Fruit fly (Drosophila melanogaster) whole organism, embryonic: ENCODE results near the gene wam.

Experiments used
- Atf3 ChIP-seq: fragments of 200-800 bp; sonication (Bioruptor generic); optimal IDR thresholded peaks from 3 replicates; lab custom pipeline; 2016; ENCODE audit warnings: missing biosample characterization, missing genetic modification characterization
- Bgb ChIP-seq: fragments of 200-800 bp; sonication (Bioruptor generic); IDR thresholded peaks from 2 replicates; pipeline ENCODE4 v1.3.6; 2022; ENCODE audit warnings: missing biosample characterization, missing genetic modification characterization; ENCODE audit not compliant: partially characterized antibody
- CG11696 ChIP-seq: fragments of 200-800 bp; sonication (Bioruptor generic); IDR thresholded peaks from 2 replicates; pipeline ENCODE4 v1.3.6; 2022; ENCODE audit warnings: missing biosample characterization, missing genetic modification characterization
- CG12155 ChIP-seq: fragments of 200-800 bp; sonication (Bioruptor generic); optimal IDR thresholded peaks from 3 replicates; lab custom pipeline; 2016; ENCODE audit warnings: missing biosample characterization, missing genetic modification characterization
- CG13775 ChIP-seq: fragments of 200-800 bp; sonication (Bioruptor generic); optimal IDR thresholded peaks from 3 replicates; lab custom pipeline; 2017; ENCODE audit warnings: missing biosample characterization, mild to moderate bottlenecking, missing genetic modification characterization
- CG14710 ChIP-seq: fragments of 200-800 bp; sonication (Bioruptor generic); optimal IDR thresholded peaks from 3 replicates; lab custom pipeline; 2019; ENCODE audit warnings: missing biosample characterization, mild to moderate bottlenecking, missing genetic modification characterization, moderate library complexity
- CG1529 ChIP-seq: fragments of 200-800 bp; sonication (Bioruptor generic); optimal IDR thresholded peaks from 3 replicates; lab custom pipeline; 2018; ENCODE audit warnings: missing biosample characterization, missing genetic modification characterization
- CG1603 ChIP-seq: fragments of 200-800 bp; sonication (Bioruptor generic); optimal IDR thresholded peaks from 2 replicates; lab custom pipeline; 2019; ENCODE audit warnings: missing biosample characterization, mild to moderate bottlenecking, missing genetic modification characterization, moderate library complexity
- CG16863 ChIP-seq: fragments of 200-800 bp; sonication (Bioruptor generic); optimal IDR thresholded peaks from 3 replicates; lab custom pipeline; 2016; ENCODE audit warnings: missing biosample characterization, missing genetic modification characterization
- CG17568 ChIP-seq: fragments of 200-800 bp; sonication (Bioruptor generic); optimal IDR thresholded peaks from 2 replicates; lab custom pipeline; 2018; ENCODE audit warnings: missing biosample characterization, mild to moderate bottlenecking, missing genetic modification characterization, moderate library complexity
- CG1792 ChIP-seq: fragments of 200-800 bp; sonication (Bioruptor generic); optimal IDR thresholded peaks from 2 replicates; lab custom pipeline; 2016; ENCODE audit warnings: missing biosample characterization, missing genetic modification characterization
- CG2199 ChIP-seq: fragments of 200-800 bp; sonication (Bioruptor generic); IDR thresholded peaks from 3 replicates; pipeline ENCODE4 v1.3.6; 2022; ENCODE audit warnings: missing biosample characterization, missing genetic modification characterization
- CG2875 ChIP-seq: fragments of 200-800 bp; sonication (Bioruptor generic); optimal IDR thresholded peaks from 2 replicates; lab custom pipeline; 2017; ENCODE audit warnings: missing biosample characterization, mild to moderate bottlenecking, missing genetic modification characterization, missing genetic modification reagents
- CG30403 ChIP-seq: fragments of 200-800 bp; sonication (Bioruptor generic); optimal IDR thresholded peaks from 3 replicates; lab custom pipeline; 2016; ENCODE audit warnings: missing biosample characterization, missing genetic modification characterization
- CG4282 ChIP-seq: fragments of 200-800 bp; sonication (Bioruptor generic); optimal IDR thresholded peaks from 2 replicates; lab custom pipeline; 2016; ENCODE audit warnings: missing biosample characterization, missing genetic modification characterization
- CG4404 ChIP-seq: fragments of 200-800 bp; sonication (Bioruptor generic); IDR thresholded peaks from 2 replicates; pipeline ENCODE4 v1.3.6; 2022; ENCODE audit warnings: missing biosample characterization, missing genetic modification characterization
- Elba2 ChIP-seq: fragments of 200-800 bp; sonication (Bioruptor generic); optimal IDR thresholded peaks from 3 replicates; lab custom pipeline; 2016; ENCODE audit warnings: missing biosample characterization, missing genetic modification characterization
- MTF-1 ChIP-seq: fragments of 200-800 bp; sonication (Bioruptor generic); optimal IDR thresholded peaks from 2 replicates; lab custom pipeline; 2018; ENCODE audit warnings: missing biosample characterization, mild to moderate bottlenecking, missing genetic modification characterization, borderline replicate concordance
- Mes4 ChIP-seq: fragments of 200-800 bp; sonication (Bioruptor generic); optimal IDR thresholded peaks from 2 replicates; lab custom pipeline; 2016; ENCODE audit warnings: missing biosample characterization, missing genetic modification characterization
- NC2α ChIP-seq: fragments of 200-800 bp; sonication (Bioruptor generic); optimal IDR thresholded peaks from 2 replicates; lab custom pipeline; 2016; ENCODE audit warnings: missing biosample characterization, missing genetic modification characterization
- NC2β ChIP-seq: fragments of 200-800 bp; sonication (Bioruptor generic); optimal IDR thresholded peaks from 2 replicates; lab custom pipeline; 2016; ENCODE audit warnings: missing biosample characterization, missing genetic modification characterization
- PHDP ChIP-seq: fragments of 200-800 bp; sonication (Bioruptor generic); optimal IDR thresholded peaks from 3 replicates; lab custom pipeline; 2018; ENCODE audit warnings: missing biosample characterization, mild to moderate bottlenecking, missing genetic modification characterization, moderate library complexity
- Ssrp ChIP-seq: fragments of 200-800 bp; sonication (Bioruptor generic); optimal IDR thresholded peaks from 2 replicates; lab custom pipeline; 2018; ENCODE audit warnings: missing biosample characterization, mild to moderate bottlenecking, missing genetic modification characterization, moderate library complexity
- Xbp1 ChIP-seq: fragments of 200-800 bp; sonication (Bioruptor generic); optimal IDR thresholded peaks from 3 replicates; lab custom pipeline; 2016; ENCODE audit warnings: missing biosample characterization, mild to moderate bottlenecking, missing genetic modification characterization
- az2 ChIP-seq: fragments of 200-800 bp; sonication (Bioruptor generic); optimal IDR thresholded peaks from 3 replicates; lab custom pipeline; 2016; ENCODE audit warnings: missing biosample characterization, missing genetic modification characterization
- cg ChIP-seq: fragments of 200-800 bp; sonication (Bioruptor generic); optimal IDR thresholded peaks from 3 replicates; lab custom pipeline; 2019; ENCODE audit warnings: missing biosample characterization, mild to moderate bottlenecking, missing genetic modification characterization, moderate library complexity
- chn ChIP-seq: fragments of 200-800 bp; sonication (Bioruptor generic); optimal IDR thresholded peaks from 2 replicates; lab custom pipeline; 2016; ENCODE audit warnings: missing biosample characterization, missing genetic modification characterization
- crp ChIP-seq, 2 experiments: fragments of 200-800 bp; sonication (Bioruptor generic); optimal IDR thresholded peaks; 2 replicates in 1 of 2; 3 replicates in 1 of 2; lab custom pipeline; 2017; ENCODE audit warnings: missing biosample characterization in 2 of 2, missing genetic modification characterization in 2 of 2, mild to moderate bottlenecking in 1 of 2, moderate library complexity in 1 of 2
- dysf ChIP-seq: fragments of 200-800 bp; sonication (Bioruptor generic); IDR thresholded peaks from 3 replicates; pipeline ENCODE4 v1.3.6; 2022; ENCODE audit warnings: missing biosample characterization, missing genetic modification characterization
- eyg ChIP-seq: fragments of 200-800 bp; sonication (Bioruptor generic); optimal IDR thresholded peaks from 3 replicates; lab custom pipeline; 2016; ENCODE audit warnings: missing biosample characterization, missing genetic modification characterization
- fd102C ChIP-seq: fragments of 200-800 bp; sonication (Bioruptor generic); optimal IDR thresholded peaks from 2 replicates; lab custom pipeline; 2018; ENCODE audit warnings: missing biosample characterization, mild to moderate bottlenecking, missing genetic modification characterization, moderate library complexity
- fd64A ChIP-seq: fragments of 200-800 bp; sonication (Bioruptor generic); optimal IDR thresholded peaks from 3 replicates; lab custom pipeline; 2018; ENCODE audit warnings: missing biosample characterization, mild to moderate bottlenecking, missing genetic modification characterization
- gcm ChIP-seq: fragments of 200-800 bp; sonication (Bioruptor generic); optimal IDR thresholded peaks from 2 replicates; lab custom pipeline; 2019; ENCODE audit warnings: missing biosample characterization, mild to moderate bottlenecking, missing genetic modification characterization, moderate library complexity
- grau ChIP-seq: fragments of 200-800 bp; optimal IDR thresholded peaks from 3 replicates; lab custom pipeline; 2019; ENCODE audit warnings: missing biosample characterization, mild to moderate bottlenecking, missing genetic modification characterization, moderate library complexity
- jumu ChIP-seq: fragments of 200-800 bp; sonication (Bioruptor generic); optimal IDR thresholded peaks from 3 replicates; lab custom pipeline; 2016; ENCODE audit warnings: missing biosample characterization, missing genetic modification characterization
- kni ChIP-seq: fragments of 200-800 bp; sonication (Bioruptor generic); optimal IDR thresholded peaks from 3 replicates; lab custom pipeline; 2017; ENCODE audit warnings: mild to moderate bottlenecking, missing biosample characterization, missing genetic modification reagents, missing genetic modification characterization
- lmd ChIP-seq: fragments of 200-800 bp; sonication (Bioruptor generic); IDR thresholded peaks from 2 replicates; pipeline ENCODE4 v1.3.6; 2022; ENCODE audit warnings: missing biosample characterization, missing genetic modification characterization
- lola ChIP-seq, 3 experiments: fragments of >200 bp in 2 of 3; fragments of 200-800 bp in 1 of 3; sonication (Bioruptor generic) in 1 of 3; optimal IDR thresholded peaks; 2 replicates each; lab custom pipeline; 2017 to 2019; ENCODE audit warnings: missing biosample characterization in 3 of 3, missing genetic modification characterization in 3 of 3, mild to moderate bottlenecking in 1 of 3, moderate library complexity in 1 of 3
- nom ChIP-seq: fragments of 200-800 bp; sonication (Bioruptor generic); optimal IDR thresholded peaks from 2 replicates; lab custom pipeline; 2017; ENCODE audit warnings: missing biosample characterization, missing genetic modification characterization, mild to moderate bottlenecking, moderate library complexity, missing genetic modification reagents
- odd ChIP-seq: fragments of 200-800 bp; sonication (Bioruptor generic); optimal IDR thresholded peaks from 2 replicates; lab custom pipeline; 2017; ENCODE audit warnings: missing biosample characterization, mild to moderate bottlenecking, missing genetic modification characterization
- prd ChIP-seq, 3 experiments: fragments of >200 bp in 2 of 3; fragments of 200-800 bp in 1 of 3; sonication (Bioruptor generic) in 1 of 3; optimal IDR thresholded peaks in 2 of 3; IDR thresholded peaks in 1 of 3; 2 replicates in 2 of 3; 3 replicates in 1 of 3; pipeline versions ENCODE4 v1.3.6 to Lab custom; 2017 to 2022; ENCODE audit warnings: missing biosample characterization in 1 of 3, missing genetic modification characterization in 1 of 3
- pum ChIP-seq: fragments of 200-800 bp; sonication (Bioruptor generic); optimal IDR thresholded peaks from 2 replicates; lab custom pipeline; 2016; ENCODE audit warnings: missing biosample characterization, missing genetic modification characterization
- row ChIP-seq: fragments of 200-800 bp; sonication (Bioruptor generic); IDR thresholded peaks from 3 replicates; pipeline ENCODE4 v1.3.6; 2022; ENCODE audit warnings: missing biosample characterization, missing genetic modification characterization
- run ChIP-seq: fragments of 200-800 bp; sonication (Bioruptor generic); optimal IDR thresholded peaks from 3 replicates; lab custom pipeline; 2018; ENCODE audit warnings: missing biosample characterization, mild to moderate bottlenecking, missing genetic modification characterization
- sc ChIP-seq, 3 experiments: fragments of >200 bp in 2 of 3; fragments of 200-800 bp in 1 of 3; sonication (Bioruptor generic) in 1 of 3; optimal IDR thresholded peaks; 2 replicates in 2 of 3; 3 replicates in 1 of 3; lab custom pipeline; 2017; ENCODE audit warnings: mild to moderate bottlenecking in 1 of 3, missing biosample characterization in 1 of 3, missing genetic modification characterization in 1 of 3, missing genetic modification reagents in 1 of 3
- slbo ChIP-seq: fragments of 200-800 bp; sonication (Bioruptor generic); IDR thresholded peaks from 2 replicates; pipeline ENCODE4 v1.3.6; 2022; ENCODE audit warnings: missing biosample characterization, missing genetic modification characterization
- tx ChIP-seq: fragments of 200-800 bp; sonication (Bioruptor generic); optimal IDR thresholded peaks from 2 replicates; lab custom pipeline; 2016; ENCODE audit warnings: missing biosample characterization, missing genetic modification characterization

The wam gene

DNA sequence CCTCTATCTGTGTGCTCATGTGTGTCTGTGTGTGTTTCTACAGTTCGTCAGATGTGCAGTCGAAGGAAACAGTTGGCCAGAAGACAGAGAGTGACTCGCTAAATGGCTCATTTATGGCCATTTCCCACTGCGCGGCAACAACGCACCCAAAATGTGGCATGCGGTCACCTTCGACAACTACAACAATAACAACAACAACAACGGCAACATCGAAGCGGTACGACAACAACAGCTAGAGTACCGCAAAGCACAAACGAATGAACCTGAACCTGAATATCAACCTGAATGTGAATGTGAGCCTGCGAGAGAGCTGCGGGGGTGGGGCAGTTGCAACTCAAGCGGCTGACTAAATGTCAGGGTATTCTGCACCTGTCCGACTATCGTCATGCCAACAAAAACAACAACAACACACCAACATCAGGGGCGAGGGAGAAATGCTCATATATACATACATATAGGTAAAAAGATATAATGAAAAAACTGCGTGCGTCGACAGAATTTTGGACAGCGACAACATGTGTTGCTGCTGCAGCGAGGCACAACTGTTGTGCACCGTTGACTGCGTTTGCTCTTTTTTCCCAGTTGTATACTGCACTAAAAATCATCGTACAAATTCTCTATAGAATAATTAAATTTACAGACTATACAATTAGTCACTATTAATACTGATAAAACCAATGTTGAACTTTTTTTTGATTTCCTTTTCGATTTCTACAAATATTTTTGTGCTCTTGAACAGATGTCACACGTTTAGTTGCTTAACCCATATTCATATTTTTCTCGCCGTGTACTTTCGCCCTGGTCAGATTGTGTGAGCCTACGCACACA lies 12.5 kb upstream of the wam start (continued):
- TF ChIP-seq Ssrp (tag; lab: Kevin White, UChicago) (peak; percentile 48), kni (GFP tag; lab: Kevin White, UChicago) (no peak), CG1529 (GFP tag; lab: Kevin White, UChicago) (peak; percentile 47), sc (optimal IDR thresholded peaks at IDR 0.05; lab: Kevin White, UChicago) (no peak), sc (GFP tag; optimal IDR thresholded peaks at IDR 0.05; lab: Kevin White, UChicago) (peak; percentile 34), slbo (no peak), run (tag; lab: Kevin White, UChicago) (no peak), odd (GFP tag; lab: Kevin White, UChicago) (peak; percentile 6), Mes4 (GFP tag; lab: Kevin White, UChicago) (peak; percentile 41), NC2β (peak; percentile 58), fd102C (GFP tag; lab: Kevin White, UChicago) (peak; percentile 88), Bgb (GFP tag; lab: Robert Waterston, UW) (no peak), CG30403 (GFP tag; lab: Kevin White, UChicago) (peak; percentile 48), MTF-1 (no peak), CG16863 (GFP tag; lab: Kevin White, UChicago) (peak; percentile 52), chn (GFP tag; lab: Kevin White, UChicago) (peak; percentile 57), Elba2 (GFP tag; lab: Kevin White, UChicago) (peak; percentile 58), nom (GFP tag; lab: Kevin White, UChicago) (no peak), crp (GFP tag; optimal IDR thresholded peaks at IDR 0.05; lab: Kevin White, UChicago) (peak in 1 of 2 experiments; percentile 19), CG12155 (GFP tag; lab: Kevin White, UChicago) (peak; percentile 27), grau (tag; lab: Kevin White, UChicago) (peak; percentile 47), CG11696 (no peak), eyg (GFP tag; lab: Kevin White, UChicago) (no peak), CG13775 (GFP tag; lab: Kevin White, UChicago) (peak; percentile 59), tx (GFP tag; lab: Kevin White, UChicago) (peak; percentile 27), CG1792 (no peak), CG4404 (GFP tag; lab: Robert Waterston, UW) (peak; percentile 55; the same call in 1 of the 2 replicates), Atf3 (GFP tag; lab: Kevin White, UChicago) (peak; percentile 31), fd64A (GFP tag; lab: Kevin White, UChicago) (no peak), row (GFP tag; lab: Robert Waterston, UW) (peak; percentile 65), cg (GFP tag; lab: Kevin White, UChicago) (peak; percentile 56), CG4282 (no peak), az2 (GFP tag; lab: Kevin White, UChicago) (peak; percentile 52), lmd (GFP tag; lab: Robert Waterston, UW) (peak; percentile 18; the same call in 1 of the 2 replicates), NC2α (no peak), jumu (GFP tag; lab: Kevin White, UChicago) (peak; percentile 3), gcm (GFP tag; lab: Kevin White, UChicago) (peak; percentile 49), prd (optimal IDR thresholded peaks at IDR 0.05; lab: Kevin White, UChicago) (no peak), prd (GFP tag; IDR thresholded peaks at IDR 0.05; lab: Robert Waterston, UW) (peak; percentile 48; the same call in 2 of the 3 replicates), pum (peak; percentile 5), PHDP (tag; lab: Kevin White, UChicago) (peak; percentile 3), lola (GFP tag; optimal IDR thresholded peaks at IDR 0.05; lab: Kevin White, UChicago) (peak in 1 of 3 experiments; percentile 82), Xbp1 (GFP tag; lab: Kevin White, UChicago) (peak; percentile 43), CG1603 (peak; percentile 64), CG2199 (GFP tag; lab: Robert Waterston, UW) (0 out of 3 replicates have a peak, but pooled peaks have one; percentile 13), CG17568 (peak; percentile 20), dysf (GFP tag; lab: Robert Waterston, UW) (no peak), CG14710 (tag; lab: Kevin White, UChicago) (peak; percentile 11), CG2875 (GFP tag; lab: Kevin White, UChicago) (peak; percentile 32)
